Worm (Caenorhabditis elegans) whole organism, L1 larva: ENCODE results near the gene C50F4.8.

Experiments used
- C04F5.9 ChIP-seq: sonication (generic microtip); optimal IDR thresholded peaks from 2 replicates; lab custom pipeline; 2016; ENCODE audit warnings: missing genetic modification characterization, missing compliant biosample characterization
- C16A3.4 ChIP-seq: fragments of 150-350 bp; optimal IDR thresholded peaks from 2 replicates; lab custom pipeline; 2014; ENCODE audit warnings: missing biosample characterization, missing genetic modification characterization
- C34B4.2 ChIP-seq: sonication (generic microtip); optimal IDR thresholded peaks from 2 replicates; lab custom pipeline; 2017; ENCODE audit warnings: mild to moderate bottlenecking, missing genetic modification characterization, missing compliant biosample characterization
- F16B12.6 ChIP-seq: fragments of 150-350 bp; optimal IDR thresholded peaks from 2 replicates; lab custom pipeline; 2014; ENCODE audit warnings: missing biosample characterization, missing genetic modification characterization
- alr-1 ChIP-seq: fragments of 200-800 bp; sonication (Bioruptor generic); optimal IDR thresholded peaks from 2 replicates; lab custom pipeline; 2018; ENCODE audit warnings: borderline replicate concordance, mild to moderate bottlenecking, missing genetic modification characterization, missing compliant biosample characterization
- ama-1 ChIP-seq: fragments of 150-350 bp; optimal IDR thresholded peaks from 2 replicates; lab custom pipeline; 2014
- ceh-63 ChIP-seq: fragments of 200-800 bp; sonication (Bioruptor generic); optimal IDR thresholded peaks from 2 replicates; lab custom pipeline; 2018; ENCODE audit warnings: mild to moderate bottlenecking, missing genetic modification characterization, missing compliant biosample characterization
- ceh-88 ChIP-seq: fragments of 200-800 bp; sonication (Bioruptor generic); IDR thresholded peaks from 2 replicates; pipeline ENCODE4 v1.3.6; 2022; ENCODE audit warnings: missing genetic modification characterization, missing compliant biosample characterization
- ceh-90 ChIP-seq: sonication (generic microtip); optimal IDR thresholded peaks from 2 replicates; lab custom pipeline; 2016; ENCODE audit warnings: missing genetic modification characterization, missing compliant biosample characterization
- ces-1 ChIP-seq: fragments of 150-350 bp; optimal IDR thresholded peaks from 2 replicates; lab custom pipeline; 2014; ENCODE audit warnings: missing biosample characterization, missing genetic modification reagents, missing genetic modification characterization
- elt-3 ChIP-seq, 6 experiments: fragments of 150-350 bp in 1 of 6; sonication (generic microtip); optimal IDR thresholded peaks; 2 replicates each; lab custom pipeline; 2017 to 2018; ENCODE audit warnings: missing biosample characterization in 6 of 6, missing genetic modification characterization in 6 of 6, inconsistent platforms in 1 of 6
- ets-5 ChIP-seq: fragments of 200-800 bp; sonication (Bioruptor generic); IDR thresholded peaks from 2 replicates; pipeline ENCODE4 v1.3.6; 2022; ENCODE audit warnings: missing genetic modification characterization, missing compliant biosample characterization
- fkh-10 ChIP-seq: sonication (generic microtip); optimal IDR thresholded peaks from 2 replicates; lab custom pipeline; 2017; ENCODE audit warnings: missing biosample characterization, missing genetic modification reagents, missing genetic modification characterization
- fkh-8 ChIP-seq: sonication (generic microtip); optimal IDR thresholded peaks from 2 replicates; lab custom pipeline; 2016; ENCODE audit warnings: mild to moderate bottlenecking, missing genetic modification characterization, missing compliant biosample characterization
- fos-1 ChIP-seq: fragments of 150-350 bp; optimal IDR thresholded peaks from 2 replicates; lab custom pipeline; 2014; ENCODE audit warnings: missing biosample characterization, missing genetic modification characterization
- hlh-17 ChIP-seq: fragments of 200-800 bp; sonication (Bioruptor generic); optimal IDR thresholded peaks from 2 replicates; lab custom pipeline; 2018; ENCODE audit warnings: missing genetic modification characterization, mild to moderate bottlenecking, missing compliant biosample characterization, moderate library complexity, borderline replicate concordance
- hlh-4 ChIP-seq: sonication (generic microtip); optimal IDR thresholded peaks from 2 replicates; lab custom pipeline; 2016; ENCODE audit warnings: mild to moderate bottlenecking, missing genetic modification characterization, missing compliant biosample characterization
- isw-1 ChIP-seq: fragments of 200-800 bp; sonication (Bioruptor generic); IDR thresholded peaks from 2 replicates; pipeline ENCODE4 v1.3.6; 2022; ENCODE audit warnings: missing genetic modification characterization, missing compliant biosample characterization
- jun-1 ChIP-seq: fragments of 150-350 bp; optimal IDR thresholded peaks from 2 replicates; lab custom pipeline; 2014; ENCODE audit warnings: missing biosample characterization, missing genetic modification reagents, missing genetic modification characterization
- lin-13 ChIP-seq: fragments of 150-350 bp; optimal IDR thresholded peaks from 2 replicates; lab custom pipeline; 2014; ENCODE audit warnings: missing biosample characterization, missing genetic modification reagents, missing genetic modification characterization
- lin-15B ChIP-seq: fragments of 150-350 bp; sonication (generic microtip); optimal IDR thresholded peaks from 3 replicates; lab custom pipeline; 2014; ENCODE audit warnings: missing biosample characterization, missing genetic modification characterization
- lin-35 ChIP-seq, 2 experiments: fragments of 150-350 bp; optimal IDR thresholded peaks; 2 replicates each; lab custom pipeline; 2014; ENCODE audit warnings: missing biosample characterization in 2 of 2, missing genetic modification characterization in 2 of 2, missing genetic modification reagents in 2 of 2
- lsy-2 ChIP-seq, 2 experiments: fragments of 150-350 bp; optimal IDR thresholded peaks; 2 replicates each; lab custom pipeline; 2014; ENCODE audit warnings: missing biosample characterization in 2 of 2, missing genetic modification characterization in 2 of 2
- mab-9 ChIP-seq: fragments of 200-800 bp; sonication (Bioruptor generic); IDR thresholded peaks from 2 replicates; pipeline ENCODE4 v1.3.6; 2022; ENCODE audit warnings: missing genetic modification reagents, missing genetic modification characterization, missing compliant biosample characterization
- mdl-1 ChIP-seq, 2 experiments: fragments of 150-350 bp; optimal IDR thresholded peaks; 2 replicates each; lab custom pipeline; 2014 to 2017; ENCODE audit warnings: missing biosample characterization in 2 of 2, missing genetic modification characterization in 2 of 2, inconsistent platforms in 1 of 2
- mef-2 ChIP-seq: fragments of 150-350 bp; optimal IDR thresholded peaks from 2 replicates; lab custom pipeline; 2014; ENCODE audit warnings: missing biosample characterization, missing genetic modification characterization
- mep-1 ChIP-seq: fragments of 150-350 bp; optimal IDR thresholded peaks from 2 replicates; lab custom pipeline; 2014; ENCODE audit warnings: missing biosample characterization, missing genetic modification characterization
- nhr-12 ChIP-seq: sonication (generic microtip); optimal IDR thresholded peaks from 2 replicates; lab custom pipeline; 2017; ENCODE audit warnings: missing biosample characterization, missing genetic modification characterization
- nhr-19 ChIP-seq: fragments of 200-800 bp; sonication (Bioruptor generic); conservative IDR thresholded peaks from 2 replicates; pipeline ENCODE4 v1.3.6; 2022; ENCODE audit warnings: missing genetic modification characterization, missing compliant biosample characterization
- nhr-20 ChIP-seq: sonication (generic microtip); optimal IDR thresholded peaks from 2 replicates; lab custom pipeline; 2016; ENCODE audit warnings: mild to moderate bottlenecking, missing genetic modification characterization, missing compliant biosample characterization
- nhr-237 ChIP-seq: fragments of 150-350 bp; optimal IDR thresholded peaks from 2 replicates; lab custom pipeline; 2014; ENCODE audit warnings: missing biosample characterization, missing genetic modification characterization
- nhr-47 ChIP-seq: sonication (generic microtip); optimal IDR thresholded peaks from 2 replicates; lab custom pipeline; 2016; ENCODE audit warnings: mild to moderate bottlenecking, missing genetic modification characterization, moderate library complexity, missing compliant biosample characterization
- nhr-71 ChIP-seq: sonication (generic microtip); optimal IDR thresholded peaks from 2 replicates; lab custom pipeline; 2016; ENCODE audit warnings: mild to moderate bottlenecking, missing genetic modification characterization, moderate library complexity, missing compliant biosample characterization
- nhr-76 ChIP-seq: sonication (generic microtip); optimal IDR thresholded peaks from 2 replicates; lab custom pipeline; 2017; ENCODE audit warnings: missing biosample characterization, missing genetic modification characterization
- nhr-77 ChIP-seq: fragments of 150-350 bp; optimal IDR thresholded peaks from 2 replicates; lab custom pipeline; 2014; ENCODE audit warnings: missing biosample characterization, missing genetic modification characterization
- nhr-85 ChIP-seq: sonication (generic microtip); peaks from one replicate; lab custom pipeline; 2016; ENCODE audit warnings: missing genetic modification characterization, inconsistent platforms, missing compliant biosample characterization
- nhr-90 ChIP-seq: sonication (generic microtip); optimal IDR thresholded peaks from 2 replicates; lab custom pipeline; 2016; ENCODE audit warnings: mild to moderate bottlenecking, missing genetic modification characterization, missing compliant biosample characterization; ENCODE audit not compliant: poor library complexity
- pag-3 ChIP-seq: sonication (generic microtip); optimal IDR thresholded peaks from 2 replicates; lab custom pipeline; 2017; ENCODE audit warnings: missing genetic modification characterization, mild to moderate bottlenecking, missing compliant biosample characterization, antibody characterized with exemption, borderline replicate concordance; ENCODE audit not compliant: insufficient read depth
- pqm-1 ChIP-seq: sonication (generic microtip); optimal IDR thresholded peaks from 3 replicates; lab custom pipeline; 2017; ENCODE audit warnings: missing biosample characterization, missing genetic modification characterization
- rnt-1 ChIP-seq: sonication (generic microtip); optimal IDR thresholded peaks from 2 replicates; lab custom pipeline; 2016; ENCODE audit warnings: mild to moderate bottlenecking, missing genetic modification characterization, moderate library complexity, missing compliant biosample characterization
- snpc-4 ChIP-seq: fragments of 150-350 bp; optimal IDR thresholded peaks from 2 replicates; lab custom pipeline; 2014; ENCODE audit warnings: missing biosample characterization, missing genetic modification characterization
- sox-4 ChIP-seq: sonication (generic microtip); optimal IDR thresholded peaks from 2 replicates; lab custom pipeline; 2016; ENCODE audit warnings: missing genetic modification characterization, missing compliant biosample characterization
- swsn-7 ChIP-seq: sonication (generic microtip); optimal IDR thresholded peaks from 2 replicates; lab custom pipeline; 2016; ENCODE audit warnings: missing genetic modification characterization, missing compliant biosample characterization
- vab-15 ChIP-seq: sonication (generic microtip); optimal IDR thresholded peaks from 2 replicates; lab custom pipeline; 2017; ENCODE audit warnings: missing genotype, mild to moderate bottlenecking, missing genetic modification characterization, missing compliant biosample characterization
- zip-4 ChIP-seq: fragments of 200-800 bp; sonication (Bioruptor generic); optimal IDR thresholded peaks from 2 replicates; lab custom pipeline; 2018; ENCODE audit warnings: mild to moderate bottlenecking, missing genetic modification characterization, moderate library complexity, missing compliant biosample characterization
- ztf-4 ChIP-seq: fragments of 150-350 bp; optimal IDR thresholded peaks from 2 replicates; lab custom pipeline; 2014; ENCODE audit warnings: missing biosample characterization, missing genetic modification characterization

The C50F4.8 gene

ce11 chrV:9561624-9562179, 43.0 kb upstream of the C50F4.8 start, which contains the start of gene rgef-1 (continued):
- TF ChIP-seq C16A3.4 (tag; lab: Kevin White, UChicago) (no peak), isw-1 (GFP tag; lab: Robert Waterston, UW) (peak; percentile 62), ces-1 (GFP tag; lab: Kevin White, UChicago) (no peak), nhr-71 (tag; lab: Kevin White, UChicago) (peak; percentile 71), vab-15 (no peak), lin-13 (GFP tag; lab: Kevin White, UChicago) (peak; percentile 18), fkh-10 (GFP tag; lab: Kevin White, UChicago) (peak; percentile 96), nhr-85 (tag; lab: Kevin White, UChicago) (no peak), lin-15B (tag; lab: Kevin White, UChicago) (no peak), fkh-8 (tag; lab: Kevin White, UChicago) (peak; percentile 88), mab-9 (GFP tag; lab: Robert Waterston, UW) (no peak), ceh-88 (GFP tag; lab: Robert Waterston, UW) (no peak), ceh-90 (tag; lab: Kevin White, UChicago) (no peak), nhr-90 (tag; lab: Kevin White, UChicago) (no peak), mep-1 (tag; lab: Kevin White, UChicago) (no peak), mdl-1 (tag; optimal IDR thresholded peaks at IDR 0.05; lab: Kevin White, UChicago) (no peak), nhr-47 (peak; percentile 65), pqm-1 (no peak), lsy-2 (tag; optimal IDR thresholded peaks at IDR 0.05; lab: Kevin White, UChicago) (peak; percentile 41 to 60), elt-3 (tag; optimal IDR thresholded peaks at IDR 0.05; lab: Kevin White, UChicago) (no peak), fos-1 (tag; lab: Kevin White, UChicago) (peak; percentile 16), hlh-4 (no peak), ztf-4 (tag; lab: Kevin White, UChicago) (no peak), rnt-1 (tag; lab: Kevin White, UChicago) (no peak), jun-1 (tag; lab: Kevin White, UChicago) (no peak), alr-1 (tag; lab: Kevin White, UChicago) (no peak), nhr-12 (no peak), mef-2 (tag; lab: Kevin White, UChicago) (peak; percentile 80), C04F5.9 (tag; lab: Kevin White, UChicago) (no peak), ama-1 (lab: Kevin White, UChicago) (no peak), pag-3 (tag; lab: Kevin White, UChicago) (no peak), ceh-63 (GFP tag; lab: Kevin White, UChicago) (no peak), C34B4.2 (tag; lab: Kevin White, UChicago) (no peak), lin-35 (GFP tag; optimal IDR thresholded peaks at IDR 0.05; lab: Kevin White, UChicago) (peak in 1 of 2 experiments; percentile 51), nhr-19 (GFP tag; lab: Robert Waterston, UW) (no peak), nhr-76 (tag; lab: Kevin White, UChicago) (no peak), snpc-4 (tag; lab: Kevin White, UChicago) (no peak), nhr-20 (tag; lab: Kevin White, UChicago) (peak; percentile 6), sox-4 (no peak), swsn-7 (tag; lab: Kevin White, UChicago) (peak; percentile 71), nhr-77 (tag; lab: Kevin White, UChicago) (no peak), nhr-237 (tag; lab: Kevin White, UChicago) (no peak), zip-4 (no peak), F16B12.6 (tag; lab: Kevin White, UChicago) (no peak), hlh-17 (GFP tag; lab: Kevin White, UChicago) (no peak), ets-5 (GFP tag; lab: Robert Waterston, UW) (no peak)
